Fruit fly (Drosophila melanogaster) whole organism, embryonic: ENCODE results near the gene Agpat2.

Experiments
- Awh ChIP-seq: fragments of 200-800 bp; sonication (Bioruptor generic); IDR thresholded peaks from 2 replicates; pipeline ENCODE4, ENCODE4 v1.3.6; 2022; ENCODE audit warnings: missing biosample characterization, missing genetic modification characterization
- B-H2 ChIP-seq: fragments of 200-800 bp; sonication (Bioruptor generic); optimal IDR thresholded peaks from 2 replicates; lab custom pipeline; 2018; ENCODE audit warnings: missing biosample characterization, mild to moderate bottlenecking, missing genetic modification characterization
- Bgb ChIP-seq: fragments of 200-800 bp; sonication (Bioruptor generic); IDR thresholded peaks from 2 replicates; pipeline ENCODE4 v1.3.6; 2022; ENCODE audit warnings: missing biosample characterization, missing genetic modification characterization; ENCODE audit not compliant: partially characterized antibody
- CG10274 ChIP-seq: fragments of 200-800 bp; sonication (Bioruptor generic); optimal IDR thresholded peaks from 3 replicates; lab custom pipeline; 2017; ENCODE audit warnings: missing biosample characterization, mild to moderate bottlenecking, missing genetic modification characterization
- CG14667 ChIP-seq: fragments of 200-800 bp; sonication (Bioruptor generic); IDR thresholded peaks from 2 replicates; pipeline ENCODE4 v1.3.6; 2022; ENCODE audit warnings: missing biosample characterization, missing genetic modification characterization
- CG14860 ChIP-seq: fragments of 200-800 bp; sonication (Bioruptor generic); IDR thresholded peaks from 3 replicates; pipeline ENCODE4 v1.3.6; 2022; ENCODE audit warnings: missing biosample characterization, missing genetic modification characterization; ENCODE audit not compliant: partially characterized antibody
- CG1603 ChIP-seq: fragments of 200-800 bp; sonication (Bioruptor generic); optimal IDR thresholded peaks from 2 replicates; lab custom pipeline; 2019; ENCODE audit warnings: missing biosample characterization, mild to moderate bottlenecking, missing genetic modification characterization, moderate library complexity
- CG17186 ChIP-seq: fragments of 200-800 bp; sonication (Bioruptor generic); optimal IDR thresholded peaks from 3 replicates; lab custom pipeline; 2017; ENCODE audit warnings: missing biosample characterization, missing genetic modification reagents, missing genetic modification characterization
- CG17359 ChIP-seq: fragments of 200-800 bp; sonication (Bioruptor generic); optimal IDR thresholded peaks from 3 replicates; lab custom pipeline; 2018; ENCODE audit warnings: missing biosample characterization, mild to moderate bottlenecking, missing genetic modification characterization, moderate library complexity
- CG1832 ChIP-seq: fragments of 200-800 bp; sonication (Bioruptor generic); optimal IDR thresholded peaks from 2 replicates; lab custom pipeline; 2017; ENCODE audit warnings: missing biosample characterization, mild to moderate bottlenecking, missing genetic modification characterization, inconsistent platforms
- CG2678 ChIP-seq: fragments of 200-800 bp; sonication (Bioruptor generic); optimal IDR thresholded peaks from 3 replicates; lab custom pipeline; 2019; ENCODE audit warnings: missing biosample characterization, mild to moderate bottlenecking, missing genetic modification characterization, moderate library complexity
- CG34422 ChIP-seq: fragments of 200-800 bp; sonication (Bioruptor generic); IDR thresholded peaks from 3 replicates; pipeline ENCODE4 v1.3.6; 2022; ENCODE audit warnings: missing biosample characterization, missing genetic modification characterization
- CG4617 ChIP-seq: fragments of 200-800 bp; sonication (Bioruptor generic); optimal IDR thresholded peaks from 3 replicates; lab custom pipeline; 2016; ENCODE audit warnings: missing biosample characterization, missing genetic modification characterization, borderline replicate concordance
- CG8089 ChIP-seq: fragments of 200-800 bp; sonication (Bioruptor generic); optimal IDR thresholded peaks from 3 replicates; lab custom pipeline; 2016; ENCODE audit warnings: missing biosample characterization, missing genetic modification characterization
- D ChIP-seq, 2 experiments: fragments of 200-800 bp in 1 of 2; fragments of >200 bp in 1 of 2; sonication (Bioruptor generic) in 1 of 2; optimal IDR thresholded peaks; 2 replicates in 1 of 2; 3 replicates in 1 of 2; lab custom pipeline; 2017; ENCODE audit warnings: mild to moderate bottlenecking in 1 of 2, missing biosample characterization in 1 of 2, missing genetic modification characterization in 1 of 2, missing genetic modification reagents in 1 of 2
- Dp ChIP-seq: fragments of 200-800 bp; sonication (Bioruptor generic); optimal IDR thresholded peaks from 2 replicates; lab custom pipeline; 2018; ENCODE audit warnings: missing biosample characterization, mild to moderate bottlenecking, missing genetic modification characterization, moderate library complexity
- Ets97D ChIP-seq: fragments of 200-800 bp; sonication (Bioruptor generic); optimal IDR thresholded peaks from 3 replicates; lab custom pipeline; 2016; ENCODE audit warnings: missing biosample characterization, missing genetic modification characterization
- Fer2 ChIP-seq: fragments of 200-800 bp; sonication (Bioruptor generic); optimal IDR thresholded peaks from 2 replicates; lab custom pipeline; 2018; ENCODE audit warnings: missing biosample characterization, mild to moderate bottlenecking, missing genetic modification characterization, moderate library complexity
- H2.0 ChIP-seq: fragments of 200-800 bp; sonication (Bioruptor generic); IDR thresholded peaks from 2 replicates; pipeline ENCODE4 v1.3.6; 2022; ENCODE audit warnings: missing biosample characterization, missing genetic modification characterization
- Jarid2 ChIP-seq: fragments of 200-800 bp; sonication (Bioruptor generic); optimal IDR thresholded peaks from 3 replicates; lab custom pipeline; 2017; ENCODE audit warnings: mild to moderate bottlenecking, missing biosample characterization, missing genetic modification reagents, missing genetic modification characterization
- MBD-R2 ChIP-seq: fragments of 200-800 bp; sonication (Bioruptor generic); IDR thresholded peaks from 2 replicates; pipeline ENCODE4 v1.3.6; 2022; ENCODE audit warnings: missing biosample characterization, missing genetic modification characterization
- Myb ChIP-seq: fragments of 200-800 bp; sonication (Bioruptor generic); optimal IDR thresholded peaks from 2 replicates; lab custom pipeline; 2016; ENCODE audit warnings: missing biosample characterization, missing genetic modification characterization
- NC2β ChIP-seq: fragments of 200-800 bp; sonication (Bioruptor generic); optimal IDR thresholded peaks from 2 replicates; lab custom pipeline; 2016; ENCODE audit warnings: missing biosample characterization, missing genetic modification characterization
- NFAT ChIP-seq: fragments of 200-800 bp; sonication (Bioruptor generic); IDR thresholded peaks from 2 replicates; pipeline ENCODE4 v1.3.6; 2022; ENCODE audit warnings: missing biosample characterization, missing genetic modification characterization
- Opbp ChIP-seq: fragments of 200-800 bp; sonication (Bioruptor generic); IDR thresholded peaks from 3 replicates; pipeline ENCODE4 v1.3.6; 2022; ENCODE audit warnings: missing biosample characterization, missing genetic modification characterization; ENCODE audit not compliant: partially characterized antibody
- Rx ChIP-seq: fragments of 200-800 bp; sonication (Bioruptor generic); IDR thresholded peaks from 2 replicates; pipeline ENCODE4 v1.3.6; 2022; ENCODE audit warnings: missing biosample characterization, missing genetic modification characterization
- Sin3A ChIP-seq: fragments of >200 bp; optimal IDR thresholded peaks from 2 replicates; lab custom pipeline; 2018
- Xrp1 ChIP-seq: fragments of 200-800 bp; sonication (Bioruptor generic); IDR thresholded peaks from 2 replicates; pipeline ENCODE4 v1.3.6; 2022; ENCODE audit warnings: missing biosample characterization, missing genetic modification characterization
- YL-1 ChIP-seq: fragments of 200-800 bp; sonication (Bioruptor generic); optimal IDR thresholded peaks from 3 replicates; lab custom pipeline; 2017; ENCODE audit warnings: missing biosample characterization, mild to moderate bottlenecking, missing genetic modification characterization
- amos ChIP-seq: fragments of 200-800 bp; sonication (Bioruptor generic); IDR thresholded peaks from 2 replicates; pipeline ENCODE4 v1.3.6; 2022; ENCODE audit warnings: missing biosample characterization, missing genetic modification characterization; ENCODE audit not compliant: partially characterized antibody
- cad ChIP-seq: fragments of >200 bp; optimal IDR thresholded peaks from 2 replicates; lab custom pipeline; 2017; ENCODE audit warnings: missing biosample characterization, missing genetic modification characterization
- ci ChIP-seq: fragments of 200-800 bp; sonication (Bioruptor generic); IDR thresholded peaks from 3 replicates; pipeline ENCODE4 v1.3.6; 2022; ENCODE audit warnings: missing biosample characterization, missing genetic modification characterization
- crp ChIP-seq, 2 experiments: fragments of 200-800 bp; sonication (Bioruptor generic); optimal IDR thresholded peaks; 2 replicates in 1 of 2; 3 replicates in 1 of 2; lab custom pipeline; 2017; ENCODE audit warnings: missing biosample characterization in 2 of 2, missing genetic modification characterization in 2 of 2, mild to moderate bottlenecking in 1 of 2, moderate library complexity in 1 of 2
- dm ChIP-seq: fragments of 200-800 bp; sonication (Bioruptor generic); optimal IDR thresholded peaks from 3 replicates; lab custom pipeline; 2016; ENCODE audit warnings: missing biosample characterization, missing genetic modification characterization
- dysf ChIP-seq: fragments of 200-800 bp; sonication (Bioruptor generic); IDR thresholded peaks from 3 replicates; pipeline ENCODE4 v1.3.6; 2022; ENCODE audit warnings: missing biosample characterization, missing genetic modification characterization
- gfzf ChIP-seq: fragments of 200-800 bp; sonication (Bioruptor generic); optimal IDR thresholded peaks from 2 replicates; lab custom pipeline; 2016; ENCODE audit warnings: missing biosample characterization, mild to moderate bottlenecking, missing genetic modification characterization, moderate library complexity
- jumu ChIP-seq: fragments of 200-800 bp; sonication (Bioruptor generic); optimal IDR thresholded peaks from 3 replicates; lab custom pipeline; 2016; ENCODE audit warnings: missing biosample characterization, missing genetic modification characterization
- ken ChIP-seq: fragments of 200-800 bp; sonication (Bioruptor generic); IDR thresholded peaks from 3 replicates; pipeline ENCODE4 v1.3.6; 2022; ENCODE audit warnings: missing biosample characterization, missing genetic modification characterization
- luna ChIP-seq: fragments of 200-800 bp; sonication (Bioruptor generic); optimal IDR thresholded peaks from 2 replicates; lab custom pipeline; 2016; ENCODE audit warnings: missing biosample characterization, missing genetic modification characterization
- mam ChIP-seq: fragments of 200-800 bp; sonication (Bioruptor generic); optimal IDR thresholded peaks from 3 replicates; lab custom pipeline; 2016; ENCODE audit warnings: missing biosample characterization, missing genetic modification characterization
- odd ChIP-seq: fragments of 200-800 bp; sonication (Bioruptor generic); optimal IDR thresholded peaks from 2 replicates; lab custom pipeline; 2017; ENCODE audit warnings: missing biosample characterization, mild to moderate bottlenecking, missing genetic modification characterization
- psq ChIP-seq: fragments of 200-800 bp; sonication (Bioruptor generic); optimal IDR thresholded peaks from 2 replicates; lab custom pipeline; 2017; ENCODE audit warnings: missing biosample characterization, missing genetic modification characterization
- pzg ChIP-seq: fragments of 200-800 bp; sonication (Bioruptor generic); optimal IDR thresholded peaks from 3 replicates; lab custom pipeline; 2018; ENCODE audit warnings: missing biosample characterization, mild to moderate bottlenecking, missing genetic modification characterization, moderate library complexity
- sens ChIP-seq: fragments of 200-800 bp; sonication (Bioruptor generic); peaks from one replicate; lab custom pipeline; 2016; ENCODE audit warnings: missing biosample characterization, missing genetic modification characterization
- sisA ChIP-seq: fragments of 200-800 bp; sonication (Bioruptor generic); IDR thresholded peaks from 2 replicates; pipeline ENCODE4 v1.3.6; 2022; ENCODE audit warnings: missing biosample characterization, missing genetic modification characterization
- slbo ChIP-seq: fragments of 200-800 bp; sonication (Bioruptor generic); IDR thresholded peaks from 2 replicates; pipeline ENCODE4 v1.3.6; 2022; ENCODE audit warnings: missing biosample characterization, missing genetic modification characterization
- slp2 ChIP-seq: fragments of 200-800 bp; sonication (Bioruptor generic); optimal IDR thresholded peaks from 2 replicates; lab custom pipeline; 2016; ENCODE audit warnings: missing biosample characterization, missing genetic modification characterization
- stwl ChIP-seq: fragments of 200-800 bp; sonication (Bioruptor generic); optimal IDR thresholded peaks from 3 replicates; lab custom pipeline; 2018; ENCODE audit warnings: missing biosample characterization, mild to moderate bottlenecking, missing genetic modification characterization, moderate library complexity
- unc-4 ChIP-seq: fragments of 200-800 bp; sonication (Bioruptor generic); IDR thresholded peaks from 2 replicates; pipeline ENCODE4 v1.3.6; 2022; ENCODE audit warnings: missing biosample characterization, missing genetic modification characterization; ENCODE audit not compliant: partially characterized antibody
- zfh1 ChIP-seq: fragments of 200-800 bp; sonication (Bioruptor generic); IDR thresholded peaks from 3 replicates; pipeline ENCODE4 v1.3.6; 2022; ENCODE audit warnings: missing biosample characterization, missing genetic modification characterization

The Agpat2 gene

dm6 chr2L:8437176-8437575, 26.6 kb downstream of the Agpat2 start, which contains the start of the genes D12 and Chrac-14 (continued):
- no peak for TF ChIP-seq Fer2 (tag; lab: Kevin White, UChicago)
- TF ChIP-seq CG1832 (GFP tag; lab: Kevin White, UChicago), result no peak
- TF ChIP-seq CG1603 (tag; lab: Kevin White, UChicago), result peak; percentile 65
- TF ChIP-seq zfh1 (GFP tag; lab: Robert Waterston, UW), result peak; percentile 42; the same call in 1 of the 3 replicates
- no peak for TF ChIP-seq CG10274
- TF ChIP-seq stwl, result peak; percentile 68
- TF ChIP-seq NFAT (GFP tag; lab: Robert Waterston, UW), result no peak
- no peak for TF ChIP-seq CG14860
- peak; percentile 37; the same call in 1 of the 2 replicates for TF ChIP-seq slbo (GFP tag; lab: Robert Waterston, UW)
- peak; percentile 51 for TF ChIP-seq CG4617
- TF ChIP-seq Awh (GFP tag; lab: Robert Waterston, UW), result no peak
- peak; percentile 64; the same call in 1 of the 3 replicates for TF ChIP-seq ci (GFP tag; lab: Robert Waterston, UW)
- peak; percentile 45 for TF ChIP-seq YL-1 (GFP tag; lab: Kevin White, UChicago)
- TF ChIP-seq ken (GFP tag; lab: Robert Waterston, UW), result peak; percentile 56; the same call in 1 of the 3 replicates
- 0 out of 3 replicates have a peak, but pooled peaks have one; percentile 15 for TF ChIP-seq dysf (GFP tag; lab: Robert Waterston, UW)
- TF ChIP-seq Sin3A (lab: Kevin White, UChicago), result peak; percentile 50
- TF ChIP-seq pzg, result peak; percentile 60
- TF ChIP-seq D (optimal IDR thresholded peaks at IDR 0.05; lab: Kevin White, UChicago), result no peak
- TF ChIP-seq D (GFP tag; optimal IDR thresholded peaks at IDR 0.05; lab: Kevin White, UChicago), result no peak
- TF ChIP-seq Rx (GFP tag; lab: Robert Waterston, UW), result 0 out of 2 replicates have a peak, but pooled peaks have one; percentile 2
- TF ChIP-seq Myb (GFP tag; lab: Kevin White, UChicago), result peak; percentile 54
- no peak for TF ChIP-seq CG2678 (tag; lab: Kevin White, UChicago)
- peak; percentile 11 for TF ChIP-seq luna (GFP tag; lab: Kevin White, UChicago)
- TF ChIP-seq dm (GFP tag; lab: Kevin White, UChicago), result peak; percentile 24
- TF ChIP-seq MBD-R2 (GFP tag; lab: Robert Waterston, UW), result peak; percentile 98
- no peak for TF ChIP-seq slp2 (GFP tag; lab: Kevin White, UChicago)
- peak; percentile 1 for TF ChIP-seq gfzf (GFP tag; lab: Kevin White, UChicago)
- TF ChIP-seq odd (GFP tag; lab: Kevin White, UChicago), result no peak
- TF ChIP-seq Jarid2 (GFP tag; lab: Kevin White, UChicago), result no peak
- no peak for TF ChIP-seq CG14667
- TF ChIP-seq Opbp (GFP tag; lab: Robert Waterston, UW), result 0 out of 3 replicates have a peak, but pooled peaks have one; percentile 7
- TF ChIP-seq Bgb (GFP tag; lab: Robert Waterston, UW), result peak; percentile 9; the same call in 1 of the 2 replicates
- TF ChIP-seq B-H2 (GFP tag; lab: Kevin White, UChicago), result peak; percentile 15
- TF ChIP-seq NC2β (GFP tag; lab: Kevin White, UChicago), result peak; percentile 11
- peak; percentile 53 for TF ChIP-seq sens (GFP tag; lab: Kevin White, UChicago)
- peak; percentile 12 for TF ChIP-seq Ets97D (GFP tag; lab: Kevin White, UChicago)
- TF ChIP-seq crp (GFP tag; optimal IDR thresholded peaks at IDR 0.05; lab: Kevin White, UChicago), result peak; percentile 60 to 92
- peak; percentile 70 for TF ChIP-seq Dp (GFP tag; lab: Kevin White, UChicago)
- peak; percentile 37; the same call in 1 of the 2 replicates for TF ChIP-seq H2.0 (GFP tag; lab: Robert Waterston, UW)
- peak; percentile 79 for TF ChIP-seq CG17186
- no peak for TF ChIP-seq CG17359 (tag; lab: Kevin White, UChicago)
- no peak for TF ChIP-seq unc-4 (GFP tag; lab: Robert Waterston, UW)
- peak; percentile 12; the same call in 1 of the 2 replicates for TF ChIP-seq Xrp1 (GFP tag; lab: Robert Waterston, UW)
- peak; percentile 13; the same call in 1 of the 2 replicates for TF ChIP-seq sisA (GFP tag; lab: Robert Waterston, UW)
- TF ChIP-seq psq (GFP tag; lab: Kevin White, UChicago), result peak; percentile 8
- TF ChIP-seq jumu (GFP tag; lab: Kevin White, UChicago), result peak; percentile 36
- TF ChIP-seq mam (GFP tag; lab: Kevin White, UChicago), result peak; percentile 37
- no peak for TF ChIP-seq cad (GFP tag; lab: Kevin White, UChicago)
- peak; percentile 39; the same call in 1 of the 3 replicates for TF ChIP-seq CG34422 (GFP tag; lab: Robert Waterston, UW)
- peak; percentile 18 for TF ChIP-seq CG8089 (GFP tag; lab: Kevin White, UChicago)
- peak; percentile 30; the same call in 1 of the 2 replicates for TF ChIP-seq amos (GFP tag; lab: Robert Waterston, UW)
